Worm (Caenorhabditis elegans): Measurements from ENCODE around the gene ZC196.2.

ce11 chrV:8765938-8766337 is 26.7 kb downstream of the ZC196.2 start, which contains the start of gene B0507.9:
- TF ChIP-seq fkh-10 (GFP tag; optimal IDR thresholded peaks at IDR 0.05) (no peak), nhr-25 (tag; optimal IDR thresholded peaks at IDR 0.05) (no peak), nhr-67 (tag; optimal IDR thresholded peaks at IDR 0.05) (no peak), unc-39 (tag; optimal IDR thresholded peaks at IDR 0.05) (no peak), nhr-77 (tag; optimal IDR thresholded peaks at IDR 0.05) (no peak), tbx-2 (tag; optimal IDR thresholded peaks at IDR 0.05) (no peak), egl-5 (tag; optimal IDR thresholded peaks at IDR 0.05) (no peak), fos-1 (tag; optimal IDR thresholded peaks at IDR 0.05) (no peak), aly-2 (tag; optimal IDR thresholded peaks at IDR 0.05) (no peak), egl-27 (tag; optimal IDR thresholded peaks at IDR 0.05) (no peak), ama-1 (optimal IDR thresholded peaks at IDR 0.05) (no peak), ceh-28 (tag; optimal IDR thresholded peaks at IDR 0.05) (no peak)
